Fruit fly (Drosophila melanogaster) whole organism, pupa: ENCODE results near the gene CG18596.

Experiments
- CG10348 ChIP-seq: fragments of 200-800 bp; sonication (Bioruptor generic); IDR thresholded peaks from 2 replicates; pipeline ENCODE4 v1.3.6; 2022; ENCODE audit warnings: missing biosample characterization, missing genetic modification characterization
- CG12605 ChIP-seq: fragments of 200-800 bp; sonication (Bioruptor generic); IDR thresholded peaks from 2 replicates; pipeline ENCODE4 v1.3.6; 2022; ENCODE audit warnings: missing biosample characterization, missing genetic modification characterization
- CG13204 ChIP-seq: fragments of 200-800 bp; sonication (Bioruptor generic); optimal IDR thresholded peaks from 2 replicates; lab custom pipeline; 2018; ENCODE audit warnings: missing biosample characterization, mild to moderate bottlenecking, missing genetic modification characterization, moderate library complexity
- CG14655 ChIP-seq: fragments of 200-800 bp; sonication (Bioruptor generic); optimal IDR thresholded peaks from 3 replicates; lab custom pipeline; 2017; ENCODE audit warnings: mild to moderate bottlenecking, missing biosample characterization, missing genetic modification reagents, missing genetic modification characterization
- CG15710 ChIP-seq: fragments of 200-800 bp; sonication (Bioruptor generic); optimal IDR thresholded peaks from 2 replicates; lab custom pipeline; 2018; ENCODE audit warnings: missing biosample characterization, mild to moderate bottlenecking, missing genetic modification characterization, moderate library complexity
- CG17806 ChIP-seq: fragments of 200-800 bp; sonication (Bioruptor generic); optimal IDR thresholded peaks from 2 replicates; lab custom pipeline; 2018; ENCODE audit warnings: missing biosample characterization, mild to moderate bottlenecking, missing genetic modification characterization, moderate library complexity
- CG32121 ChIP-seq: fragments of 200-800 bp; sonication (Bioruptor generic); IDR thresholded peaks from 2 replicates; pipeline ENCODE4 v1.3.6; 2022; ENCODE audit warnings: missing biosample characterization, missing genetic modification characterization
- CG34367 ChIP-seq: fragments of 200-800 bp; sonication (Bioruptor generic); optimal IDR thresholded peaks from 2 replicates; lab custom pipeline; 2018; ENCODE audit warnings: missing biosample characterization, mild to moderate bottlenecking, missing genetic modification characterization
- CG4496 ChIP-seq: fragments of 200-800 bp; sonication (Bioruptor generic); IDR thresholded peaks from 3 replicates; pipeline ENCODE4 v1.3.6; 2022; ENCODE audit warnings: missing biosample characterization, missing genetic modification characterization
- CG8159 ChIP-seq: fragments of 200-800 bp; sonication (Bioruptor generic); optimal IDR thresholded peaks from 3 replicates; lab custom pipeline; 2018; ENCODE audit warnings: missing biosample characterization, mild to moderate bottlenecking, missing genetic modification characterization, moderate library complexity
- CG8301 ChIP-seq: fragments of 200-800 bp; sonication (Bioruptor generic); optimal IDR thresholded peaks from 2 replicates; lab custom pipeline; 2018; ENCODE audit warnings: missing biosample characterization, mild to moderate bottlenecking, missing genetic modification characterization
- CG9948 ChIP-seq: fragments of 200-800 bp; sonication (Bioruptor generic); optimal IDR thresholded peaks from 2 replicates; lab custom pipeline; 2018; ENCODE audit warnings: missing biosample characterization, mild to moderate bottlenecking, missing genetic modification characterization, moderate library complexity
- D1 ChIP-seq: fragments of 200-800 bp; sonication (Bioruptor generic); optimal IDR thresholded peaks from 2 replicates; lab custom pipeline; 2018; ENCODE audit warnings: missing biosample characterization, mild to moderate bottlenecking, missing genetic modification characterization, moderate library complexity
- EcR ChIP-seq: fragments of 200-800 bp; sonication (Bioruptor generic); optimal IDR thresholded peaks from 3 replicates; lab custom pipeline; 2019; ENCODE audit warnings: missing biosample characterization, missing genetic modification characterization, mild to moderate bottlenecking, moderate library complexity, missing genetic modification reagents
- Ets98B ChIP-seq: fragments of 200-800 bp; sonication (Bioruptor generic); IDR thresholded peaks from 2 replicates; pipeline ENCODE4 v1.3.6; 2022; ENCODE audit warnings: missing biosample characterization, missing genetic modification characterization
- Pif1A ChIP-seq: fragments of 200-800 bp; sonication (Bioruptor generic); optimal IDR thresholded peaks from 3 replicates; lab custom pipeline; 2016; ENCODE audit warnings: missing biosample characterization, missing genetic modification characterization
- Pif1B ChIP-seq: fragments of 200-800 bp; sonication (Bioruptor generic); optimal IDR thresholded peaks from 3 replicates; lab custom pipeline; 2016; ENCODE audit warnings: missing biosample characterization, missing genetic modification characterization
- Snoo ChIP-seq: fragments of 200-800 bp; sonication (Bioruptor generic); optimal IDR thresholded peaks from 3 replicates; lab custom pipeline; 2017; ENCODE audit warnings: missing biosample characterization, mild to moderate bottlenecking, missing genetic modification characterization, inconsistent platforms
- fd96Ca ChIP-seq: fragments of 200-800 bp; sonication (Bioruptor generic); IDR thresholded peaks from 3 replicates; pipeline ENCODE4 v1.3.6; 2022; ENCODE audit warnings: missing biosample characterization, missing genetic modification characterization
- gl ChIP-seq: fragments of 200-800 bp; sonication (Bioruptor generic); optimal IDR thresholded peaks from 2 replicates; lab custom pipeline; 2018; ENCODE audit warnings: missing biosample characterization, mild to moderate bottlenecking, missing genetic modification characterization
- rn ChIP-seq: fragments of 200-800 bp; sonication (Bioruptor generic); IDR thresholded peaks from 2 replicates; pipeline ENCODE4 v1.3.6; 2022; ENCODE audit warnings: missing biosample characterization, missing genetic modification characterization

CG18596 gene

dm6 chr3R:22411879-22412587 lies 36.3 kb downstream of the CG18596 start:
- TF ChIP-seq CG8159 (tag; lab: Kevin White, UChicago), result no peak
- TF ChIP-seq CG17806 (tag; lab: Kevin White, UChicago), result no peak

- TF ChIP-seq CG4496 (GFP tag; lab: Robert Waterston, UW) (0 out of 3 replicates have a peak, but pooled peaks have one; percentile 29), Pif1A (GFP tag; lab: Kevin White, UChicago) (no peak)
Observed at dm6 chr3R:22420911-22421310, 45.2 kb downstream of the CG18596 start, which contains the start of the genes Nop56 and mats. Nop56 (minus strand) TSS chr3R:22421068. mats (plus strand) TSS chr3R:22421161.

dm6 chr3R:22421618-22422017 lies 45.9 kb downstream of the CG18596 start:
- TF ChIP-seq Snoo (peak; percentile 87), CG4496 (GFP tag; lab: Robert Waterston, UW) (peak; percentile 86), CG17806 (tag; lab: Kevin White, UChicago) (peak; percentile 43), D1 (tag; lab: Kevin White, UChicago) (no peak), EcR (GFP tag; lab: Kevin White, UChicago) (no peak), fd96Ca (GFP tag; lab: Robert Waterston, UW) (no peak), CG8301 (no peak), CG34367 (tag; lab: Kevin White, UChicago) (peak; percentile 23), CG13204 (GFP tag; lab: Kevin White, UChicago) (no peak), Pif1A (GFP tag; lab: Kevin White, UChicago) (peak; percentile 74), rn (GFP tag; lab: Robert Waterston, UW) (no peak), CG14655 (no peak), CG15710 (tag; lab: Kevin White, UChicago) (peak; percentile 70), gl (tag; lab: Kevin White, UChicago) (no peak), CG10348 (GFP tag; lab: Robert Waterston, UW) (0 out of 2 replicates have a peak, but pooled peaks have one; percentile 32), Pif1B (GFP tag; lab: Kevin White, UChicago) (peak; percentile 71), CG12605 (GFP tag; lab: Robert Waterston, UW) (peak; percentile 61), CG9948 (tag; lab: Kevin White, UChicago) (peak; percentile 49), CG8159 (tag; lab: Kevin White, UChicago) (peak; percentile 55), CG32121 (GFP tag; lab: Robert Waterston, UW) (peak; percentile 60; the same call in 1 of the 2 replicates), Ets98B (peak; percentile 70)

dm6 chr3R:22423996-22424395 lies 48.3 kb downstream of the CG18596 start:
- TF ChIP-seq fd96Ca (GFP tag; lab: Robert Waterston, UW), result no peak
- TF ChIP-seq CG9948 (tag; lab: Kevin White, UChicago), result peak; percentile 50
- TF ChIP-seq CG8159 (tag; lab: Kevin White, UChicago), result peak; percentile 66
- 0 out of 3 replicates have a peak, but pooled peaks have one; percentile 37 for TF ChIP-seq CG4496 (GFP tag; lab: Robert Waterston, UW)
- TF ChIP-seq gl (tag; lab: Kevin White, UChicago), result no peak
- TF ChIP-seq CG14655, result no peak
- peak; percentile 30 for TF ChIP-seq Snoo
- TF ChIP-seq Ets98B, result no peak
- no peak for TF ChIP-seq CG13204 (GFP tag; lab: Kevin White, UChicago)
- TF ChIP-seq CG12605 (GFP tag; lab: Robert Waterston, UW), result 0 out of 2 replicates have a peak, but pooled peaks have one; percentile 34
- no peak for TF ChIP-seq Pif1A (GFP tag; lab: Kevin White, UChicago)
- TF ChIP-seq CG32121 (GFP tag; lab: Robert Waterston, UW), result no peak
- no peak for TF ChIP-seq CG10348 (GFP tag; lab: Robert Waterston, UW)
- TF ChIP-seq EcR (GFP tag; lab: Kevin White, UChicago), result peak; percentile 30
- peak; percentile 63 for TF ChIP-seq CG15710 (tag; lab: Kevin White, UChicago)
- TF ChIP-seq CG8301, result no peak
- TF ChIP-seq CG34367 (tag; lab: Kevin White, UChicago), result peak; percentile 45
- TF ChIP-seq CG17806 (tag; lab: Kevin White, UChicago), result peak; percentile 58
- TF ChIP-seq rn (GFP tag; lab: Robert Waterston, UW), result no peak
- no peak for TF ChIP-seq D1 (tag; lab: Kevin White, UChicago)
- TF ChIP-seq Pif1B (GFP tag; lab: Kevin White, UChicago), result no peak

dm6 chr3R:22424602-22425190 lies 49.0 kb downstream of the CG18596 start, which contains the start of gene pinta:
pinta (minus strand) TSS chr3R:22424929.
- TF ChIP-seq CG9948 (tag; lab: Kevin White, UChicago) (no peak), D1 (tag; lab: Kevin White, UChicago) (no peak), Pif1A (GFP tag; lab: Kevin White, UChicago) (no peak)
